Fruit fly (Drosophila melanogaster): ENCODE results near the gene CSN8.

Gene CSN8

DNA sequence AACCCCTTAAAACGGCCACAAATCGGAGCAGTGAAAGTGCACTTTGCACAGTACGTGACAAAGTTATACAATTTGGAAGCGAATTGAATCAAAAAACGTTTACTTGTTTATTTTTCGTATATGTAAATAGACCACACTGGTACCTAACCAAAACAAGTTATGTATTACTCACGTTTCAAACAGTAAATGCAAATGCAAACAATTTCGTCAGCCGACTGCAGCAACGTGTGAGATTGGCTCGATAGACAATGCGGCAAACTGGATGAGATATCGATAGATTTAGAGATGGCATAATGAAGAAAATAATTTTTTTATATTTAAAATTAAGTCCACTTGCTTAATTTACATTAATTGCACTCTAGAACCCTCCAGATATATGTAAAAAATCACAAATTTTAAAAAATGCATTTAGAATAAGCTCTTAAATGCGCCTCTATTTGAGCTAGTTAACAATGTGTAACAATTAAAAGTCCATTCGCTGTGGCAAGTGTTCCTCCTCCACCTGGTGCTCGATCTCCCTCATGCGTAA, 16.9 kb downstream of the CSN8 start, which contains the start of gene AlaRS (continued):
- peak; percentile 30 for TF ChIP-seq CG10979 (tag; optimal IDR thresholded peaks at IDR 0.05)
- peak; percentile 79 for TF ChIP-seq Dll (GFP tag; IDR thresholded peaks at IDR 0.05; ENCODE audit: partially characterized antibody)
- TF ChIP-seq MBD-R2 (GFP tag; IDR thresholded peaks at IDR 0.05) = peak; percentile 72
- no peak for TF ChIP-seq CG10366 (GFP tag; IDR thresholded peaks at IDR 0.05)
- TF ChIP-seq tap (tag; optimal IDR thresholded peaks at IDR 0.05) = peak; percentile 4
- TF ChIP-seq CrebB (tag; optimal IDR thresholded peaks at IDR 0.05) = no peak
- TF ChIP-seq unc-4 (GFP tag; IDR thresholded peaks at IDR 0.05; ENCODE audit: partially characterized antibody) = peak; percentile 72; the same call in 1 of the 2 replicates
- TF ChIP-seq exex (tag; optimal IDR thresholded peaks at IDR 0.05) = peak; percentile 5
- no peak for TF ChIP-seq emc (GFP tag; optimal IDR thresholded peaks at IDR 0.05)
- peak; percentile 56 for TF ChIP-seq Bgb (GFP tag; IDR thresholded peaks at IDR 0.05; ENCODE audit: partially characterized antibody)
- TF ChIP-seq maf-S (GFP tag; optimal IDR thresholded peaks at IDR 0.05) = no peak
- no peak for TF ChIP-seq CG4730 (GFP tag; IDR thresholded peaks at IDR 0.05)
- TF ChIP-seq danr (GFP tag; IDR thresholded peaks at IDR 0.05) = no peak
- TF ChIP-seq CG11398 (GFP tag; optimal IDR thresholded peaks at IDR 0.05) = no peak
- no peak for TF ChIP-seq Nf-YA (GFP tag; IDR thresholded peaks at IDR 0.05)
- no peak for TF ChIP-seq CkIIα-i1 (GFP tag; IDR thresholded peaks at IDR 0.05)
- peak; percentile 24 for TF ChIP-seq Dp (GFP tag; optimal IDR thresholded peaks at IDR 0.05)
- no peak for TF ChIP-seq insv (GFP tag; optimal IDR thresholded peaks at IDR 0.05)
- no peak; the same call in 2 of the 3 replicates for TF ChIP-seq CG14050 (GFP tag; IDR thresholded peaks at IDR 0.05)
- TF ChIP-seq ewg (GFP tag; optimal IDR thresholded peaks at IDR 0.05) = no peak
- no peak for TF ChIP-seq Kr (GFP tag; optimal IDR thresholded peaks at IDR 0.05)
- TF ChIP-seq CG10267 (tag; optimal IDR thresholded peaks at IDR 0.05) = peak; percentile 67
- TF ChIP-seq dimm (GFP tag; IDR thresholded peaks at IDR 0.05) = no peak
- TF ChIP-seq C15 (GFP tag; IDR thresholded peaks at IDR 0.05) = no peak
- peak; percentile 65 for TF ChIP-seq CG14710 (tag; optimal IDR thresholded peaks at IDR 0.05)
- no peak for TF ChIP-seq cato (GFP tag; optimal IDR thresholded peaks at IDR 0.05; ENCODE audit: borderline replicate concordance)
- TF ChIP-seq CG2199 (GFP tag; IDR thresholded peaks at IDR 0.05) = no peak
- TF ChIP-seq Tbp (GFP tag; optimal IDR thresholded peaks at IDR 0.05) = no peak
- TF ChIP-seq MTF-1 (GFP tag; optimal IDR thresholded peaks at IDR 0.05; ENCODE audit: borderline replicate concordance) = no peak
- TF ChIP-seq Dip2 (GFP tag; IDR thresholded peaks at IDR 0.05) = no peak
- no peak for TF ChIP-seq HLH54F (GFP tag; optimal IDR thresholded peaks at IDR 0.05)
- no peak for TF ChIP-seq CG3726 (GFP tag; IDR thresholded peaks at IDR 0.05)
- TF ChIP-seq ash1 (GFP tag; optimal IDR thresholded peaks at IDR 0.05) = no peak
- peak; percentile 68 for TF ChIP-seq Dref (GFP tag; IDR thresholded peaks at IDR 0.05)
- no peak for TF ChIP-seq ro (GFP tag; IDR thresholded peaks at IDR 0.05)
- no peak for TF ChIP-seq pb (GFP tag; optimal IDR thresholded peaks at IDR 0.05)
- TF ChIP-seq CG15479 (GFP tag; optimal IDR thresholded peaks at IDR 0.05) = no peak
- no peak for TF ChIP-seq her (GFP tag; optimal IDR thresholded peaks at IDR 0.05)
- no peak for TF ChIP-seq CG11093 (GFP tag; IDR thresholded peaks at IDR 0.05)
- peak; percentile 22 for TF ChIP-seq CG11723 (GFP tag; optimal IDR thresholded peaks at IDR 0.05)
- TF ChIP-seq bowl (GFP tag; IDR thresholded peaks at IDR 0.05) = no peak
- peak; percentile 53 for TF ChIP-seq CG18262 (tag; optimal IDR thresholded peaks at IDR 0.05)
- no peak for TF ChIP-seq GATAe (GFP tag; conservative IDR thresholded peaks at IDR 0.05)
- TF ChIP-seq da (GFP tag; optimal IDR thresholded peaks at IDR 0.05) = no peak
- no peak for TF ChIP-seq CG43689 (GFP tag; IDR thresholded peaks at IDR 0.05)
- peak; percentile 43 for TF ChIP-seq dm (GFP tag; optimal IDR thresholded peaks at IDR 0.05)
- peak; percentile 46 for TF ChIP-seq CG7839 (tag; optimal IDR thresholded peaks at IDR 0.05)
- TF ChIP-seq NfI (GFP tag; optimal IDR thresholded peaks at IDR 0.05) = peak; percentile 4
- no peak for TF ChIP-seq CG5953 (GFP tag; IDR thresholded peaks at IDR 0.05)
- no peak for TF ChIP-seq oc (tag; optimal IDR thresholded peaks at IDR 0.05)
- no peak for TF ChIP-seq chn (GFP tag; optimal IDR thresholded peaks at IDR 0.05)
- TF ChIP-seq Adf1 (GFP tag; IDR thresholded peaks at IDR 0.05) = no peak

Measured in whole organism, embryonic.